Fruit fly (Drosophila melanogaster) whole organism, wandering third instar larva: ENCODE results near the gene CG17819.

Experiments used
- Abd-B ChIP-seq: fragments of >200 bp; optimal IDR thresholded peaks from 2 replicates; lab custom pipeline; 2017; ENCODE audit warnings: missing biosample characterization, missing genetic modification characterization
- CG32264 ChIP-seq: fragments of 200-800 bp; sonication (Bioruptor generic); optimal IDR thresholded peaks from 2 replicates; lab custom pipeline; 2016; ENCODE audit warnings: missing biosample characterization, missing genetic modification characterization
- CG9705 ChIP-seq: fragments of 200-800 bp; sonication (Bioruptor generic); optimal IDR thresholded peaks from 2 replicates; lab custom pipeline; 2018; ENCODE audit warnings: missing biosample characterization, mild to moderate bottlenecking, missing genetic modification characterization
- CrebA ChIP-seq: fragments of 200-800 bp; sonication (Bioruptor generic); optimal IDR thresholded peaks from 2 replicates; lab custom pipeline; 2016; ENCODE audit warnings: missing biosample characterization, mild to moderate bottlenecking, missing genetic modification characterization, borderline replicate concordance
- Dfd ChIP-seq: fragments of >200 bp; optimal IDR thresholded peaks from 2 replicates; lab custom pipeline; 2017; ENCODE audit warnings: missing biosample characterization, missing genetic modification characterization
- Dif ChIP-seq: fragments of 200-275, 200-300 bp; sonication (Bioruptor generic); optimal IDR thresholded peaks from 2 replicates; lab custom pipeline; 2018; ENCODE audit warnings: missing biosample characterization, missing genetic modification characterization; ENCODE audit not compliant: partially characterized antibody
- HLH106 ChIP-seq: fragments of 200-800 bp; optimal IDR thresholded peaks from 3 replicates; lab custom pipeline; 2019; ENCODE audit warnings: missing biosample characterization, mild to moderate bottlenecking, missing genetic modification characterization, moderate library complexity
- Hnf4 ChIP-seq: fragments of 200-800 bp; sonication (Bioruptor generic); optimal IDR thresholded peaks from 2 replicates; lab custom pipeline; 2016; ENCODE audit warnings: missing biosample characterization, mild to moderate bottlenecking, missing genetic modification characterization
- Hr78 ChIP-seq: fragments of >200 bp; optimal IDR thresholded peaks from 2 replicates; lab custom pipeline; 2017; ENCODE audit warnings: missing biosample characterization, missing genetic modification characterization
- Hr83 ChIP-seq: fragments of 200-300 bp; sonication (Bioruptor generic); optimal IDR thresholded peaks from 2 replicates; lab custom pipeline; 2016; ENCODE audit warnings: missing biosample characterization, mild to moderate bottlenecking, missing genetic modification characterization, moderate library complexity; ENCODE audit not compliant: poor library complexity, severe bottlenecking
- Jra ChIP-seq: sonication (Bioruptor generic); optimal IDR thresholded peaks from 2 replicates; lab custom pipeline; 2016; ENCODE audit warnings: missing biosample characterization, missing genetic modification characterization
- Mio ChIP-seq: sonication (Bioruptor generic); optimal IDR thresholded peaks from 2 replicates; lab custom pipeline; 2016; ENCODE audit warnings: missing biosample characterization, missing genetic modification characterization
- Myc ChIP-seq: fragments of >200 bp; optimal IDR thresholded peaks from 2 replicates; lab custom pipeline; 2017
- N ChIP-seq: fragments of >200 bp; optimal IDR thresholded peaks from 2 replicates; lab custom pipeline; 2018; ENCODE audit warnings: missing biosample characterization, missing external identifiers, missing genetic modification characterization
- OdsH ChIP-seq: fragments of 200-800 bp; sonication (Bioruptor generic); optimal IDR thresholded peaks from 2 replicates; lab custom pipeline; 2016; ENCODE audit warnings: missing biosample characterization, mild to moderate bottlenecking, missing genetic modification characterization
- Rel ChIP-seq, 2 experiments: fragments of 200-800 bp; sonication (Bioruptor generic) in 1 of 2; optimal IDR thresholded peaks; 2 replicates in 1 of 2; 3 replicates in 1 of 2; lab custom pipeline; 2016 to 2019; ENCODE audit warnings: mild to moderate bottlenecking in 2 of 2, missing biosample characterization in 2 of 2, missing genetic modification characterization in 2 of 2, moderate library complexity in 1 of 2
- Sp1 ChIP-seq: fragments of 200-800 bp; sonication (Bioruptor generic); optimal IDR thresholded peaks from 3 replicates; lab custom pipeline; 2019; ENCODE audit warnings: missing biosample characterization, mild to moderate bottlenecking, missing genetic modification characterization, moderate library complexity
- Vsx2 ChIP-seq: fragments of 200-300, 225-300 bp; sonication (Bioruptor generic); optimal IDR thresholded peaks from 2 replicates; lab custom pipeline; 2018; ENCODE audit warnings: missing biosample characterization, missing genetic modification characterization; ENCODE audit not compliant: partially characterized antibody
- br ChIP-seq: fragments of 200-800 bp; sonication (Bioruptor generic); optimal IDR thresholded peaks from 2 replicates; lab custom pipeline; 2016; ENCODE audit warnings: missing biosample characterization, missing genetic modification characterization
- brk ChIP-seq: fragments of 200-800 bp; sonication (Bioruptor generic); optimal IDR thresholded peaks from 2 replicates; lab custom pipeline; 2016; ENCODE audit warnings: missing biosample characterization, mild to moderate bottlenecking, missing genetic modification characterization
- ey ChIP-seq: fragments of 200-800 bp; sonication (Bioruptor generic); optimal IDR thresholded peaks from 2 replicates; lab custom pipeline; 2016; ENCODE audit warnings: missing biosample characterization, missing genetic modification characterization
- foxo ChIP-seq, 2 experiments: fragments of 200-800 bp; sonication (Bioruptor generic); optimal IDR thresholded peaks; 2 replicates in 1 of 2; 3 replicates in 1 of 2; lab custom pipeline; 2016 to 2017; ENCODE audit warnings: missing biosample characterization in 2 of 2, missing genetic modification characterization in 2 of 2
- fru ChIP-seq: fragments of 200-800 bp; sonication (Bioruptor generic); optimal IDR thresholded peaks from 3 replicates; lab custom pipeline; 2016; ENCODE audit warnings: missing biosample characterization, mild to moderate bottlenecking, missing genetic modification characterization
- h ChIP-seq: fragments of 200-800 bp; sonication (Bioruptor generic); optimal IDR thresholded peaks from 3 replicates; lab custom pipeline; 2016; ENCODE audit warnings: missing biosample characterization, mild to moderate bottlenecking, missing genetic modification characterization
- jim ChIP-seq: fragments of 175-275, 200-325 bp; sonication (Bioruptor generic); optimal IDR thresholded peaks from 2 replicates; lab custom pipeline; 2016; ENCODE audit warnings: missing biosample characterization, mild to moderate bottlenecking, missing genetic modification characterization
- lola ChIP-seq: fragments of >200 bp; optimal IDR thresholded peaks from 2 replicates; lab custom pipeline; 2017; ENCODE audit warnings: missing biosample characterization, missing genetic modification characterization
- pan ChIP-seq: fragments of >200 bp; optimal IDR thresholded peaks from 2 replicates; lab custom pipeline; 2017
- psq ChIP-seq: fragments of 200-800 bp; sonication (Bioruptor generic); optimal IDR thresholded peaks from 3 replicates; lab custom pipeline; 2017; ENCODE audit warnings: missing biosample characterization, mild to moderate bottlenecking, missing genetic modification characterization, moderate library complexity
- rgr ChIP-seq: fragments of 200-800 bp; sonication (Bioruptor generic); optimal IDR thresholded peaks from 3 replicates; lab custom pipeline; 2016; ENCODE audit warnings: missing biosample characterization, mild to moderate bottlenecking, missing genetic modification characterization
- sage ChIP-seq: fragments of 200-800 bp; sonication (Bioruptor generic); optimal IDR thresholded peaks from 2 replicates; lab custom pipeline; 2016; ENCODE audit warnings: missing biosample characterization, mild to moderate bottlenecking, missing genetic modification characterization
- sv ChIP-seq: fragments of 200-800 bp; sonication (Bioruptor generic); optimal IDR thresholded peaks from 3 replicates; lab custom pipeline; 2016; ENCODE audit warnings: missing biosample characterization, missing genetic modification characterization
- tai ChIP-seq: sonication (Bioruptor generic); optimal IDR thresholded peaks from 2 replicates; lab custom pipeline; 2016; ENCODE audit warnings: missing biosample characterization, missing genetic modification characterization
- usp ChIP-seq: fragments of >200 bp; optimal IDR thresholded peaks from 2 replicates; lab custom pipeline; 2017; ENCODE audit warnings: missing biosample characterization, missing genetic modification characterization
- woc ChIP-seq: sonication (Bioruptor generic); optimal IDR thresholded peaks from 2 replicates; lab custom pipeline; 2016; ENCODE audit warnings: missing biosample characterization, mild to moderate bottlenecking, missing genetic modification characterization

The CG17819 gene

DNA sequence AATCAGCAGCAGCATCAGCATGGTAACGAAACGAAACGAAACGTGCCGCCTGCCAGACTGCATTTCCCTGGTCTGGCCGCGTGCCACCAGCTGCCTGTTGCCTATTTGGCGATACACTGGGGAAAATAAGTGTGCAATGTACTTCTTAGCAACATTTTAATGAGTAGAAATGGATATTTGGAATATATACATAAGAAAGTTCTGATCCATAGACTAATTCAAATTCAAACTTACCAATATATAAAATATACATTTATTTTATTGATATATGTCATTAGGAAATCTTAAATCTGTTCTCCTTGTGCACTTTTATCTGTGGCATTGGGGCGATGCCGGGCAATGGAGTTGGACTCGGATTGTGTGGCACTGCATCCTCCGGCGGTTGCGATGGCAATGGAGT, 8.6 kb upstream of the CG17819 start:
- no peak for TF ChIP-seq Myc
- TF ChIP-seq foxo (GFP tag; optimal IDR thresholded peaks at IDR 0.05; lab: Kevin White, UChicago) = peak in 1 of 2 experiments; percentile 22
- peak; percentile 1 for TF ChIP-seq psq (GFP tag; lab: Kevin White, UChicago)
- peak; percentile 12 for TF ChIP-seq h (GFP tag; lab: Kevin White, UChicago)
- TF ChIP-seq woc (GFP tag; lab: Kevin White, UChicago) = no peak
- TF ChIP-seq Rel (GFP tag; optimal IDR thresholded peaks at IDR 0.05; lab: Kevin White, UChicago) = no peak
- no peak for TF ChIP-seq Rel (tag; optimal IDR thresholded peaks at IDR 0.05; lab: Kevin White, UChicago)
- peak; percentile 20 for TF ChIP-seq Sp1
- TF ChIP-seq HLH106 = peak; percentile 26
- TF ChIP-seq, all 38 proteins: peak for 5

DNA sequence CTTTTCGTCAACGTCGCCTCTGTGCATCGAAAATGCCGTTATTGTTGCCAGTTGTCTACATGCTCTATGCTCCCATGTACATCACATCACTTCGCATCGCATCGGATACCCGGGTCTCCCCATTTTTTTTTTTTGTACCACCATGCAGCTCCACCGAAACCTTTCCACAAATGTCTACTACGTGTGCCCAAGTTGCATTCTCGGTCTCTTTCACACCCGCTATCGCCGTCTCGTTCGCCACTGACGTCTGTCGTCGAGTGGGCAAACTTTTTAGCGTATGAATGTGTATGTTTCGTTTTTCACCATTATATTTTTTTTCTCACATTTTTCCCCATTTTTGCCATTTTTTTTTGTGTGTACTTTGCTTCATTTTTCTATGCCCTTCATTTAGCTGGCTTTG, 7.1 kb upstream of the CG17819 start:
- peak; percentile 19 for TF ChIP-seq Sp1
- no peak for TF ChIP-seq Mio (GFP tag; lab: Kevin White, UChicago)

DNA sequence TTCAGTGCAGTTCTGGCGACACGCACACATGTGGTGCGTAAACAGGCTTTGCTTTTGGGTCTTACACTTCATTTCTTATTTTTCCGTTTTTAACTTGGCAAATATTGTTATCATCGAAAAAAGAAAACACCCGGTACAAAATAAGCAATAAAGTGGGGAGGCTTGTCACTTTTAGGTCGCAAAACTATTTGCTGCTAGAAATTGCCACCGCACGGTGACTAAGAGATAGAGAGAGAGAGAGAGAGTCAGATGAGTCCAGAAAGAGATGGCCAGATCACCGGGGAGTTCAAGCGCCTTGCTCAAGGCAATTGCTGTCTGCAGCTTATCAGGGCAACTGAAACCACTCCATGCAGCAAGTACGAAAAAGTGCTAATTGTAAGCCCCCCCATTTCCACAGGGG, 5.4 kb upstream of the CG17819 start:
- TF ChIP-seq usp (GFP tag; lab: Kevin White, UChicago) (no peak), Rel (GFP tag; optimal IDR thresholded peaks at IDR 0.05; lab: Kevin White, UChicago) (no peak), Rel (tag; optimal IDR thresholded peaks at IDR 0.05; lab: Kevin White, UChicago) (peak; percentile 5)

DNA sequence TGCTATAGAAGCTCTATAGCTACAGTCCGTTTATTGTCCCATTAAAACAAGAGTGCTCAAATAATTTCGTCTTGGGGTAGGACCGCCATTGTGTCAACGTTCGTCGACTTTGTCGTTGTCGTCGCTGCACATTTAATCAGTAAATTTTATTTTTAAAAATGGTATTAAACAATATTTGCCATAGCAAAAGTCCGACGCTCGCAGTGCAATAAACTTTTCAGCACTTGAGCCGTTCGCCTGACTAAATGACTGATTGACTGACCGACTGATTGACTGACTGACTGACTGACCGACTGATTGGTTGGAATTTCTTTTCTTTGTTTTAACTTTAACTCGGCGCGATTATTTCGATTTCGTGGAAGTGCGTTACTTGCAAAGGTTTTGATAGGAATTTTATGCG, 4.6 kb upstream of the CG17819 start:
- no peak for TF ChIP-seq Rel (GFP tag; optimal IDR thresholded peaks at IDR 0.05; lab: Kevin White, UChicago)
- TF ChIP-seq Rel (tag; optimal IDR thresholded peaks at IDR 0.05; lab: Kevin White, UChicago) = peak; percentile 30
- TF ChIP-seq Dfd (GFP tag; lab: Kevin White, UChicago) = no peak
- TF ChIP-seq Abd-B (GFP tag; lab: Kevin White, UChicago) = no peak
- TF ChIP-seq h (GFP tag; lab: Kevin White, UChicago) = peak; percentile 23
- peak; percentile 10 for TF ChIP-seq fru (GFP tag; lab: Kevin White, UChicago)
- no peak for TF ChIP-seq Hr83 (GFP tag; lab: Kevin White, UChicago)

DNA sequence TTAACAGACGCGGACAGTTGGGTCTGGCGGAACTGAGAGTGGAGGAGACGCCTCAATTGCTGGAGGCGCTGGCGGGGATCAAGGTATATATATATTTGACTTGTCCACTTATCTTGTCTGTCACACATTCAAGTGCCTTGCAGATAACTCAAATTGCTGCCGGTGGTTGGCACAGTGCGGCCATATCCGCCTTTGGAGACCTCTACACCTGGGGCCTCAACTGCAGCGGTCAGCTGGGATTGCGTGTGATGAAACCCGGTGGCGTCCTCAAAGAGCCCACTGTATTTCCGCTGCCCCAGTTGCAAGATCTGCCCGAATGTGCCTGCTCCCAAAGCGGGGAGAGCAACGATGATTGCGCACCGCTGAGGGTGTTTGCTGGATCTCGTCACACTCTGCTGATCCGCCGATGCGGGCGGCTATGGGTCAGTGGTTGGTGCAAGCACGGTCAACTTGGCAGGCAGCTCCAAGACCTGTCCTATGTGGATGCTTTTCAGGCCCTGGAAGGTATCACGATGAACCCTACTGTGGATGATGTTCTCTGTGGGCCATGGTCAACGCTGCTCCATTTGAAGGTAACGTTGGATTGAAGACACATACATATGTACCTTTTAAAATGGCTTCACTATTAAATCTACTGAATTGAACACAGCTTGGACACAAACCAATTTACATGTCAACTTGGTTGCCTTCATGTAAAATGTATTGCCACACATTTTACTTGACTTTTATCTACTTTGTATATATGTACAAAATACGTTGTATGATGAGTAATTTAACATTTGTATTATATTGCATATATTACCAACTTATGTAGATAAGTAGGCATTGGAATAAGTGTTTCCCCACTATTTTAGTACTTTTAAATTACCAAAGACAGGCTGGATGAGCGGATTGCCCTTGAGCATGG, 3.6 kb upstream of the CG17819 start, which contains the start of gene CG43844:
TSS of gene CG43844 (plus strand) at position 844 of the 907 bp plus-strand sequence.
- peak; percentile 0 for TF ChIP-seq h (GFP tag; lab: Kevin White, UChicago)
- peak; percentile 30 for TF ChIP-seq Myc
- peak in 1 of 2 experiments; percentile 35 for TF ChIP-seq foxo (GFP tag; optimal IDR thresholded peaks at IDR 0.05; lab: Kevin White, UChicago)
- no peak for TF ChIP-seq Mio (GFP tag; lab: Kevin White, UChicago)
- TF ChIP-seq sv (GFP tag; lab: Kevin White, UChicago) = no peak
- TF ChIP-seq fru (GFP tag; lab: Kevin White, UChicago) = peak; percentile 45
- peak; percentile 6 for TF ChIP-seq ey (GFP tag; lab: Kevin White, UChicago)
- TF ChIP-seq CG9705 (GFP tag; lab: Kevin White, UChicago) = no peak
- TF ChIP-seq, all 38 proteins: peak for 5

DNA sequence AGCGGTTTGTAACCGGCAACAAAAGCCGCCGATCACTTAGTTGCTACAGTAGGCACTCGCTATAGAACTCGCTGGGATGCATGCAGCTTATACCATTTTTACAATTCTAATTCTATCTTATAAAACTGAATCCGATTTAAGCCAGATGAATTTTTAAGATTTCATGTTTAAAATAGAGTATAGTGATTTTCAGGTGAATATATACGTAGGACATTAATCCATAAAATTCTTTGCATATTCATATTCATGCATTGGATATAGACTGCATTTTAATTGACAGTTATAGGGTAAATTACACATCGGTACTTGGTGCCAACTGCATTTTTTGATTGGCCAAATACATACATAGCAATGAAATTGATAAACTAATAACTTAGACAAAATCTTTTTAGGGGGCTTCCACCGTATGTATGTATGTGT, 2.2 kb upstream of the CG17819 start:
- TF ChIP-seq sage (GFP tag; lab: Kevin White, UChicago) (no peak), Dif (GFP tag; lab: Kevin White, UChicago) (no peak), Hr78 (GFP tag; lab: Kevin White, UChicago) (no peak), lola (GFP tag; lab: Kevin White, UChicago) (no peak), sv (GFP tag; lab: Kevin White, UChicago) (no peak), brk (GFP tag; lab: Kevin White, UChicago) (no peak), OdsH (GFP tag; lab: Kevin White, UChicago) (no peak), fru (GFP tag; lab: Kevin White, UChicago) (peak; percentile 56), Mio (GFP tag; lab: Kevin White, UChicago) (no peak), Abd-B (GFP tag; lab: Kevin White, UChicago) (no peak), Jra (GFP tag; lab: Kevin White, UChicago) (no peak), HLH106 (peak; percentile 37), Vsx2 (GFP tag; lab: Kevin White, UChicago) (no peak), pan (lab: Kevin White, UChicago) (no peak), jim (no peak), psq (GFP tag; lab: Kevin White, UChicago) (no peak), CG32264 (GFP tag; lab: Kevin White, UChicago) (no peak), Hnf4 (GFP tag; lab: Kevin White, UChicago) (peak; percentile 19), Myc (no peak), CrebA (GFP tag; lab: Kevin White, UChicago) (no peak), Sp1 (no peak), br (GFP tag; lab: Kevin White, UChicago) (no peak), Dfd (GFP tag; lab: Kevin White, UChicago) (no peak), CG9705 (GFP tag; lab: Kevin White, UChicago) (no peak), N (GFP tag; lab: Kevin White, UChicago) (no peak), usp (GFP tag; lab: Kevin White, UChicago) (no peak), Rel (GFP tag; optimal IDR thresholded peaks at IDR 0.05; lab: Kevin White, UChicago) (no peak), Rel (tag; optimal IDR thresholded peaks at IDR 0.05; lab: Kevin White, UChicago) (no peak), rgr (GFP tag; lab: Kevin White, UChicago) (peak; percentile 16), tai (no peak), woc (GFP tag; lab: Kevin White, UChicago) (peak; percentile 40)
